Worm (Caenorhabditis elegans) whole organism, early embryonic: ENCODE measurements around the gene dhhc-5.

Source experiments
- B0310.2 ChIP-seq: sonication (generic microtip); optimal IDR thresholded peaks from 2 replicates; lab custom pipeline; 2016; ENCODE audit warnings: mild to moderate bottlenecking, missing genetic modification characterization, missing compliant biosample characterization
- F13C5.2 ChIP-seq: sonication (generic microtip); optimal IDR thresholded peaks from 2 replicates; lab custom pipeline; 2017; ENCODE audit warnings: mild to moderate bottlenecking, missing genetic modification characterization, inconsistent platforms, missing compliant biosample characterization
- aly-1 ChIP-seq: sonication (generic microtip); optimal IDR thresholded peaks from 2 replicates; lab custom pipeline; 2016; ENCODE audit warnings: missing genetic modification characterization, missing compliant biosample characterization
- ama-1 ChIP-seq: fragments of 150-350 bp; optimal IDR thresholded peaks from 2 replicates; lab custom pipeline; 2014
- ceh-13 ChIP-seq: fragments of 200-800 bp; sonication (Bioruptor generic); optimal IDR thresholded peaks from 2 replicates; lab custom pipeline; 2018; ENCODE audit warnings: mild to moderate bottlenecking, missing genetic modification characterization, missing compliant biosample characterization
- ceh-36 ChIP-seq: sonication (generic microtip); optimal IDR thresholded peaks from 2 replicates; lab custom pipeline; 2016; ENCODE audit warnings: missing genetic modification characterization, inconsistent platforms, missing compliant biosample characterization
- ets-7 ChIP-seq: sonication (generic microtip); optimal IDR thresholded peaks from 2 replicates; lab custom pipeline; 2016; ENCODE audit warnings: missing genotype, missing genetic modification characterization, missing compliant biosample characterization
- flt-1 ChIP-seq: fragments of 200-800 bp; sonication (Bioruptor generic); IDR thresholded peaks from 2 replicates; pipeline ENCODE4 v1.3.6; 2022; ENCODE audit warnings: missing genetic modification characterization, missing compliant biosample characterization
- hmbx-1 ChIP-seq: sonication (generic microtip); optimal IDR thresholded peaks from 2 replicates; lab custom pipeline; 2016; ENCODE audit warnings: mild to moderate bottlenecking, missing genetic modification characterization, missing compliant biosample characterization
- hmg-4 ChIP-seq: fragments of 200-800 bp; sonication (Bioruptor generic); optimal IDR thresholded peaks from 2 replicates; lab custom pipeline; 2018; ENCODE audit warnings: mild to moderate bottlenecking, missing genetic modification characterization, missing compliant biosample characterization
- hnd-1 ChIP-seq: sonication (generic microtip); optimal IDR thresholded peaks from 2 replicates; lab custom pipeline; 2016; ENCODE audit warnings: missing genetic modification characterization, missing compliant biosample characterization
- pes-1 ChIP-seq: fragments of 200-800 bp; sonication (Bioruptor generic); IDR thresholded peaks from 2 replicates; pipeline ENCODE4 v1.3.6; 2022; ENCODE audit warnings: missing genetic modification reagents, missing genetic modification characterization, missing compliant biosample characterization
- scrt-1 ChIP-seq: fragments of 200-800 bp; sonication (Bioruptor generic); IDR thresholded peaks from 2 replicates; pipeline ENCODE4 v1.3.6; 2022; ENCODE audit warnings: missing genetic modification characterization, missing compliant biosample characterization
- sea-1 ChIP-seq: fragments of 200-800 bp; sonication (Bioruptor generic); conservative IDR thresholded peaks from 2 replicates; pipeline ENCODE4 v1.3.6; 2022; ENCODE audit warnings: missing genetic modification characterization, missing compliant biosample characterization
- tbx-11 ChIP-seq: fragments of 200-800 bp; sonication (Bioruptor generic); IDR thresholded peaks from 2 replicates; pipeline ENCODE4 v1.3.6; 2022; ENCODE audit warnings: missing genetic modification characterization, missing compliant biosample characterization
- tbx-37 ChIP-seq: fragments of 200-800 bp; sonication (Bioruptor generic); conservative IDR thresholded peaks from 2 replicates; pipeline ENCODE4 v1.3.6; 2022; ENCODE audit warnings: missing genetic modification reagents, missing genetic modification characterization, missing compliant biosample characterization
- tra-4 ChIP-seq: sonication (generic microtip); optimal IDR thresholded peaks from 2 replicates; lab custom pipeline; 2017; ENCODE audit warnings: missing genetic modification characterization, missing compliant biosample characterization

dhhc-5 gene

ce11 chrIII:6859482-6859881 is 10.6 kb upstream of the dhhc-5 start, which contains the start of gene clec-158:
Gene clec-158 (minus strand): TSS chrIII:6859582.
- TF ChIP-seq tra-4: no peak
- TF ChIP-seq aly-1 (tag; lab: Kevin White, UChicago): no peak
- TF ChIP-seq scrt-1 (GFP tag; lab: Robert Waterston, UW): no peak
- no peak for TF ChIP-seq ceh-36
- no peak for TF ChIP-seq flt-1 (GFP tag; lab: Robert Waterston, UW)
- no peak for TF ChIP-seq hmbx-1 (tag; lab: Kevin White, UChicago)

DNA sequence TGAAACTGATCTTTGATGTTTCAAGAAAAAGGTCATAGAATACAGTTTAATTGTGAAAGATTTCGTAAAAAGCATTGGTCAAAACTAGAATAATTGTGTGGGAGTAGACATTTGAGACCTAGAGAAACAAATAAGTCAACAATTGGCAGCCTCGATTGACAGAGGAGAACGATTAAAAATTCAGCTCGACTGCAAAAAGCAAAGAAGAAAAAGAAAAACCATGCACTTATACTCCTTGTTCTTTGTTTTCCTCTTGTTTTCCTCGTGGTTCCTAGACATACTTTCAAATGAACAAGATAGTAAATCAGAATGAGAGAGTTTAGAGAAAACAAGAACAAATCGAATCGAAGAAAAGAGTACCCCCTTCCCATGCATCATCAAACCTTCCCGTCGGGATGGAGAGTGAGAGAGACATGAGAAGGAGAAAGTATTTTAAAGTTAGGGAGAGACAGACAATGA is 8.6 kb upstream of the dhhc-5 start:
- TF ChIP-seq ama-1 (lab: Kevin White, UChicago): no peak

DNA sequence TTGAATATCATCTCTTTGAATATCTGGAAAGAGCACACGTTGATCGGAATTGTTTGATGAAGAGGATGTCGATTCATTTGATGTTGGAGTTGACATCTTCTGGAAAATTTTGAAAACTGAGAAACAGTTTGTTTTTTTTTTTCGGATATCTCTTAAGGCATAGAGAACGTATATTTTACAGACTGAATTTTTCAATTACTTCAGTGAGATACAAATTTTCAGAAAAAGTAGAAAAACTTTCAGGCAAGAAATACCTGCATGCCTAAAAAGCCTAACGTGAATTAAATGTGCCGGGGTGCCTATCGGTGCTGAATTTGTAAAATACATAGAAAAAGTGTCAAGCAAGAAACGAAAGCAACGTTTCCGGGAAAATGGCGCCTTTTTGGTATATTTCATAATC is 7.8 kb upstream of the dhhc-5 start, which contains the start of gene zak-1:
Gene zak-1, minus strand, starts transcription at position 101 of the 400 bp plus-strand sequence.
- TF ChIP-seq tra-4 (no peak), pes-1 (GFP tag; lab: Robert Waterston, UW) (no peak), ama-1 (lab: Kevin White, UChicago) (no peak), tbx-37 (GFP tag; lab: Robert Waterston, UW) (no peak), F13C5.2 (tag; lab: Kevin White, UChicago) (no peak), hmbx-1 (tag; lab: Kevin White, UChicago) (no peak), hnd-1 (no peak), sea-1 (GFP tag; lab: Robert Waterston, UW) (no peak), flt-1 (GFP tag; lab: Robert Waterston, UW) (no peak), tbx-11 (GFP tag; lab: Robert Waterston, UW) (no peak), ceh-36 (no peak), scrt-1 (GFP tag; lab: Robert Waterston, UW) (no peak), aly-1 (tag; lab: Kevin White, UChicago) (no peak), ets-7 (tag; lab: Kevin White, UChicago) (no peak), B0310.2 (no peak), ceh-13 (GFP tag; lab: Kevin White, UChicago) (no peak), hmg-4 (GFP tag; lab: Kevin White, UChicago) (no peak)

- TF ChIP-seq tbx-37 (GFP tag; lab: Robert Waterston, UW) (no peak), sea-1 (GFP tag; lab: Robert Waterston, UW) (no peak), ceh-36 (no peak), ama-1 (lab: Kevin White, UChicago) (no peak), ceh-13 (GFP tag; lab: Kevin White, UChicago) (no peak), pes-1 (GFP tag; lab: Robert Waterston, UW) (no peak), tbx-11 (GFP tag; lab: Robert Waterston, UW) (no peak), B0310.2 (no peak), hmbx-1 (tag; lab: Kevin White, UChicago) (no peak), scrt-1 (GFP tag; lab: Robert Waterston, UW) (no peak), ets-7 (tag; lab: Kevin White, UChicago) (no peak), aly-1 (tag; lab: Kevin White, UChicago) (no peak), tra-4 (no peak), F13C5.2 (tag; lab: Kevin White, UChicago) (no peak), flt-1 (GFP tag; lab: Robert Waterston, UW) (no peak), hmg-4 (GFP tag; lab: Kevin White, UChicago) (no peak), hnd-1 (no peak)
Measured at ce11 chrIII:6850255-6850654, 1.4 kb upstream of the dhhc-5 start, which contains the start of gene srv-1. Gene srv-1 (plus strand): TSS chrIII:6850385.

- TF ChIP-seq ceh-13 (GFP tag; lab: Kevin White, UChicago) (no peak), ama-1 (lab: Kevin White, UChicago) (no peak), scrt-1 (GFP tag; lab: Robert Waterston, UW) (no peak), sea-1 (GFP tag; lab: Robert Waterston, UW) (no peak), tbx-11 (GFP tag; lab: Robert Waterston, UW) (no peak), ceh-36 (no peak), aly-1 (tag; lab: Kevin White, UChicago) (no peak), pes-1 (GFP tag; lab: Robert Waterston, UW) (no peak), flt-1 (GFP tag; lab: Robert Waterston, UW) (no peak), F13C5.2 (tag; lab: Kevin White, UChicago) (no peak), hnd-1 (no peak), ets-7 (tag; lab: Kevin White, UChicago) (no peak), B0310.2 (no peak), hmbx-1 (tag; lab: Kevin White, UChicago) (no peak), hmg-4 (GFP tag; lab: Kevin White, UChicago) (no peak), tbx-37 (GFP tag; lab: Robert Waterston, UW) (no peak), tra-4 (no peak)
Measured at ce11 chrIII:6839091-6839490, 9.8 kb downstream of the dhhc-5 start.

- no peak for TF ChIP-seq ceh-36
- no peak for TF ChIP-seq ets-7 (tag; lab: Kevin White, UChicago)
- TF ChIP-seq aly-1 (tag; lab: Kevin White, UChicago): no peak
- no peak for TF ChIP-seq ama-1 (lab: Kevin White, UChicago)
- no peak for TF ChIP-seq tbx-11 (GFP tag; lab: Robert Waterston, UW)
- TF ChIP-seq hnd-1: no peak
- TF ChIP-seq pes-1 (GFP tag; lab: Robert Waterston, UW): no peak
- TF ChIP-seq scrt-1 (GFP tag; lab: Robert Waterston, UW): no peak
Measured at ce11 chrIII:6837320-6837719, 11.5 kb downstream of the dhhc-5 start.

- TF ChIP-seq pes-1 (GFP tag; lab: Robert Waterston, UW) (0 out of 2 replicates have a peak, but pooled peaks have one; percentile 28), tbx-37 (GFP tag; lab: Robert Waterston, UW) (no peak), tbx-11 (GFP tag; lab: Robert Waterston, UW) (no peak), ama-1 (lab: Kevin White, UChicago) (no peak), hmg-4 (GFP tag; lab: Kevin White, UChicago) (no peak), flt-1 (GFP tag; lab: Robert Waterston, UW) (no peak)
Measured at ce11 chrIII:6831312-6831711, 17.5 kb downstream of the dhhc-5 start.
